Worm (Caenorhabditis elegans) whole organism, L1 larva: Measurements from ENCODE around the gene C13F10.8.

Source experiments
- C04F5.9 ChIP-seq: sonication (generic microtip); optimal IDR thresholded peaks from 2 replicates; lab custom pipeline; 2016; ENCODE audit warnings: missing genetic modification characterization, missing compliant biosample characterization
- C16A3.4 ChIP-seq: fragments of 150-350 bp; optimal IDR thresholded peaks from 2 replicates; lab custom pipeline; 2014; ENCODE audit warnings: missing biosample characterization, missing genetic modification characterization
- alr-1 ChIP-seq: fragments of 200-800 bp; sonication (Bioruptor generic); optimal IDR thresholded peaks from 2 replicates; lab custom pipeline; 2018; ENCODE audit warnings: borderline replicate concordance, mild to moderate bottlenecking, missing genetic modification characterization, missing compliant biosample characterization
- aly-2 ChIP-seq: fragments of 150-350 bp; optimal IDR thresholded peaks from 2 replicates; lab custom pipeline; 2014; ENCODE audit warnings: missing biosample characterization, missing genetic modification characterization
- ama-1 ChIP-seq: fragments of 150-350 bp; optimal IDR thresholded peaks from 2 replicates; lab custom pipeline; 2014
- ces-1 ChIP-seq: fragments of 150-350 bp; optimal IDR thresholded peaks from 2 replicates; lab custom pipeline; 2014; ENCODE audit warnings: missing biosample characterization, missing genetic modification reagents, missing genetic modification characterization
- dpl-1 ChIP-seq, 3 experiments: fragments of 150-350 bp in 2 of 3; sonication (generic microtip) in 1 of 3; optimal IDR thresholded peaks; 2 replicates each; lab custom pipeline; 2014 to 2017; ENCODE audit warnings: missing biosample characterization in 3 of 3, missing genetic modification characterization in 3 of 3, missing genetic modification reagents in 3 of 3
- efl-1 ChIP-seq, 4 experiments: fragments of 150-350 bp; optimal IDR thresholded peaks in 3 of 4; peaks in 1 of 4; 1 replicate in 1 of 4; 2 replicates in 3 of 4; lab custom pipeline; 2014; ENCODE audit warnings: missing biosample characterization in 2 of 4, missing genetic modification characterization in 2 of 4, missing genetic modification reagents in 2 of 4
- egl-13 ChIP-seq: sonication (generic microtip); optimal IDR thresholded peaks from 2 replicates; lab custom pipeline; 2016; ENCODE audit warnings: missing genotype, missing genetic modification reagents, missing genetic modification characterization, missing compliant biosample characterization
- egl-27 ChIP-seq, 2 experiments: fragments of 150-350 bp in 1 of 2; sonication (generic microtip); optimal IDR thresholded peaks; 3 replicates each; lab custom pipeline; 2017 to 2018; ENCODE audit warnings: missing biosample characterization in 2 of 2, missing genetic modification characterization in 2 of 2, missing genetic modification reagents in 2 of 2
- elt-2 ChIP-seq: sonication (generic microtip); optimal IDR thresholded peaks from 2 replicates; lab custom pipeline; 2016; ENCODE audit warnings: missing genetic modification characterization, mild to moderate bottlenecking, inconsistent platforms, missing compliant biosample characterization, missing genetic modification reagents
- elt-3 ChIP-seq, 6 experiments: fragments of 150-350 bp in 1 of 6; sonication (generic microtip); optimal IDR thresholded peaks; 2 replicates each; lab custom pipeline; 2017 to 2018; ENCODE audit warnings: missing biosample characterization in 6 of 6, missing genetic modification characterization in 6 of 6, inconsistent platforms in 1 of 6
- ets-5 ChIP-seq: fragments of 200-800 bp; sonication (Bioruptor generic); IDR thresholded peaks from 2 replicates; pipeline ENCODE4 v1.3.6; 2022; ENCODE audit warnings: missing genetic modification characterization, missing compliant biosample characterization
- fkh-10 ChIP-seq: sonication (generic microtip); optimal IDR thresholded peaks from 2 replicates; lab custom pipeline; 2017; ENCODE audit warnings: missing biosample characterization, missing genetic modification reagents, missing genetic modification characterization
- grh-1 ChIP-seq: fragments of 200-800 bp; sonication (Bioruptor generic); IDR thresholded peaks from 2 replicates; pipeline ENCODE4 v1.3.6; 2022; ENCODE audit warnings: missing genetic modification reagents, missing genetic modification characterization, missing compliant biosample characterization
- lin-35 ChIP-seq, 2 experiments: fragments of 150-350 bp; optimal IDR thresholded peaks; 2 replicates each; lab custom pipeline; 2014; ENCODE audit warnings: missing biosample characterization in 2 of 2, missing genetic modification characterization in 2 of 2, missing genetic modification reagents in 2 of 2
- lsy-2 ChIP-seq, 2 experiments: fragments of 150-350 bp; optimal IDR thresholded peaks; 2 replicates each; lab custom pipeline; 2014; ENCODE audit warnings: missing biosample characterization in 2 of 2, missing genetic modification characterization in 2 of 2
- mab-9 ChIP-seq: fragments of 200-800 bp; sonication (Bioruptor generic); IDR thresholded peaks from 2 replicates; pipeline ENCODE4 v1.3.6; 2022; ENCODE audit warnings: missing genetic modification reagents, missing genetic modification characterization, missing compliant biosample characterization
- mef-2 ChIP-seq: fragments of 150-350 bp; optimal IDR thresholded peaks from 2 replicates; lab custom pipeline; 2014; ENCODE audit warnings: missing biosample characterization, missing genetic modification characterization
- nhr-12 ChIP-seq: sonication (generic microtip); optimal IDR thresholded peaks from 2 replicates; lab custom pipeline; 2017; ENCODE audit warnings: missing biosample characterization, missing genetic modification characterization
- nhr-20 ChIP-seq: sonication (generic microtip); optimal IDR thresholded peaks from 2 replicates; lab custom pipeline; 2016; ENCODE audit warnings: mild to moderate bottlenecking, missing genetic modification characterization, missing compliant biosample characterization
- nhr-237 ChIP-seq: fragments of 150-350 bp; optimal IDR thresholded peaks from 2 replicates; lab custom pipeline; 2014; ENCODE audit warnings: missing biosample characterization, missing genetic modification characterization
- nhr-28 ChIP-seq: fragments of 150-350 bp; optimal IDR thresholded peaks from 2 replicates; lab custom pipeline; 2014; ENCODE audit warnings: missing biosample characterization, missing genetic modification characterization
- nhr-47 ChIP-seq: sonication (generic microtip); optimal IDR thresholded peaks from 2 replicates; lab custom pipeline; 2016; ENCODE audit warnings: mild to moderate bottlenecking, missing genetic modification characterization, moderate library complexity, missing compliant biosample characterization
- nhr-71 ChIP-seq: sonication (generic microtip); optimal IDR thresholded peaks from 2 replicates; lab custom pipeline; 2016; ENCODE audit warnings: mild to moderate bottlenecking, missing genetic modification characterization, moderate library complexity, missing compliant biosample characterization
- nhr-76 ChIP-seq: sonication (generic microtip); optimal IDR thresholded peaks from 2 replicates; lab custom pipeline; 2017; ENCODE audit warnings: missing biosample characterization, missing genetic modification characterization
- nhr-85 ChIP-seq: sonication (generic microtip); peaks from one replicate; lab custom pipeline; 2016; ENCODE audit warnings: missing genetic modification characterization, inconsistent platforms, missing compliant biosample characterization
- nhr-90 ChIP-seq: sonication (generic microtip); optimal IDR thresholded peaks from 2 replicates; lab custom pipeline; 2016; ENCODE audit warnings: mild to moderate bottlenecking, missing genetic modification characterization, missing compliant biosample characterization; ENCODE audit not compliant: poor library complexity
- pax-3 ChIP-seq: fragments of 200-800 bp; sonication (Bioruptor generic); optimal IDR thresholded peaks from 2 replicates; lab custom pipeline; 2018; ENCODE audit warnings: mild to moderate bottlenecking, missing genetic modification characterization, moderate library complexity, missing compliant biosample characterization
- pqm-1 ChIP-seq: sonication (generic microtip); optimal IDR thresholded peaks from 3 replicates; lab custom pipeline; 2017; ENCODE audit warnings: missing biosample characterization, missing genetic modification characterization
- snpc-4 ChIP-seq: fragments of 150-350 bp; optimal IDR thresholded peaks from 2 replicates; lab custom pipeline; 2014; ENCODE audit warnings: missing biosample characterization, missing genetic modification characterization
- snu-23 ChIP-seq: sonication (generic microtip); optimal IDR thresholded peaks from 2 replicates; lab custom pipeline; 2016; ENCODE audit warnings: missing genetic modification characterization, missing compliant biosample characterization
- swsn-7 ChIP-seq: sonication (generic microtip); optimal IDR thresholded peaks from 2 replicates; lab custom pipeline; 2016; ENCODE audit warnings: missing genetic modification characterization, missing compliant biosample characterization
- tbx-2 ChIP-seq: sonication (generic microtip); optimal IDR thresholded peaks from 2 replicates; lab custom pipeline; 2016; ENCODE audit warnings: missing genetic modification characterization, missing compliant biosample characterization
- unc-86 ChIP-seq: sonication (generic microtip); optimal IDR thresholded peaks from 2 replicates; lab custom pipeline; 2016; ENCODE audit warnings: missing genetic modification characterization, missing compliant biosample characterization
- xbp-1 ChIP-seq: sonication (generic microtip); optimal IDR thresholded peaks from 2 replicates; lab custom pipeline; 2016; ENCODE audit warnings: missing genetic modification characterization, missing compliant biosample characterization
- zag-1 ChIP-seq: fragments of 150-350 bp; optimal IDR thresholded peaks from 2 replicates; lab custom pipeline; 2014; ENCODE audit warnings: missing biosample characterization, missing genetic modification characterization
- zip-4 ChIP-seq: fragments of 200-800 bp; sonication (Bioruptor generic); optimal IDR thresholded peaks from 2 replicates; lab custom pipeline; 2018; ENCODE audit warnings: mild to moderate bottlenecking, missing genetic modification characterization, moderate library complexity, missing compliant biosample characterization

The C13F10.8 gene

ce11 chrV:7209001-7209400, 11.8 kb downstream of the C13F10.8 start:
- no peak for TF ChIP-seq swsn-7 (tag; lab: Kevin White, UChicago)
- no peak for TF ChIP-seq zip-4 (GFP tag; lab: Kevin White, UChicago)
- TF ChIP-seq elt-3 (tag; optimal IDR thresholded peaks at IDR 0.05; lab: Kevin White, UChicago) = no peak
- no peak for TF ChIP-seq efl-1 (optimal IDR thresholded peaks at IDR 0.05; lab: Kevin White, UChicago)
- TF ChIP-seq efl-1 (GFP tag; optimal IDR thresholded peaks at IDR 0.05 in 1 of 2; lab: Kevin White, UChicago) = peak in 1 of 2 experiments; percentile 82
- TF ChIP-seq nhr-76 (tag; lab: Kevin White, UChicago) = no peak
- TF ChIP-seq snu-23 (GFP tag; lab: Kevin White, UChicago) = no peak
- no peak for TF ChIP-seq nhr-90
- TF ChIP-seq elt-2 (tag; lab: Kevin White, UChicago) = no peak

ce11 chrV:7201353-7201752, 19.5 kb downstream of the C13F10.8 start:
- no peak for TF ChIP-seq efl-1 (optimal IDR thresholded peaks at IDR 0.05; lab: Kevin White, UChicago)
- peak in 1 of 2 experiments; percentile 21 for TF ChIP-seq efl-1 (GFP tag; optimal IDR thresholded peaks at IDR 0.05 in 1 of 2; lab: Kevin White, UChicago)
- TF ChIP-seq C16A3.4 (tag; lab: Kevin White, UChicago) = no peak

ce11 chrV:7199932-7200331, 20.9 kb downstream of the C13F10.8 start, which contains the start of gene F09G2.1:
Gene F09G2.1 (plus strand): TSS chrV:7200232.
- TF ChIP-seq nhr-85 (tag; lab: Kevin White, UChicago) = no peak
- no peak for TF ChIP-seq pqm-1
- TF ChIP-seq C04F5.9 (tag; lab: Kevin White, UChicago) = no peak
- TF ChIP-seq mef-2 (tag; lab: Kevin White, UChicago) = no peak
- no peak for TF ChIP-seq ets-5 (GFP tag; lab: Robert Waterston, UW)
- TF ChIP-seq alr-1 = no peak
- no peak for TF ChIP-seq egl-27 (tag; optimal IDR thresholded peaks at IDR 0.05; lab: Kevin White, UChicago)
- TF ChIP-seq lsy-2 (tag; optimal IDR thresholded peaks at IDR 0.05; lab: Kevin White, UChicago) = no peak
- TF ChIP-seq zip-4 (GFP tag; lab: Kevin White, UChicago) = no peak
- TF ChIP-seq nhr-28 = no peak
- no peak for TF ChIP-seq mab-9 (GFP tag; lab: Robert Waterston, UW)
- no peak for TF ChIP-seq tbx-2 (tag; lab: Kevin White, UChicago)
- TF ChIP-seq dpl-1 (GFP tag; optimal IDR thresholded peaks at IDR 0.05; lab: Kevin White, UChicago) = no peak
- TF ChIP-seq nhr-20 (tag; lab: Kevin White, UChicago) = no peak
- TF ChIP-seq snpc-4 (tag; lab: Kevin White, UChicago) = no peak
- TF ChIP-seq nhr-12 (tag; lab: Kevin White, UChicago) = no peak
- no peak for TF ChIP-seq nhr-237 (tag; lab: Kevin White, UChicago)
- TF ChIP-seq, all 84 proteins: peak for 0

ce11 chrV:7199077-7199476, 21.7 kb downstream of the C13F10.8 start:
- TF ChIP-seq unc-86 (tag; lab: Kevin White, UChicago) (no peak), fkh-10 (GFP tag; lab: Kevin White, UChicago) (no peak), swsn-7 (tag; lab: Kevin White, UChicago) (no peak), ces-1 (no peak), alr-1 (no peak), zag-1 (tag; lab: Kevin White, UChicago) (no peak), xbp-1 (no peak)

ce11 chrV:7198403-7198802, 22.4 kb downstream of the C13F10.8 start:
- TF ChIP-seq aly-2 (tag; lab: Kevin White, UChicago) = peak; percentile 59
- TF ChIP-seq egl-13 = no peak
- TF ChIP-seq dpl-1 (GFP tag; optimal IDR thresholded peaks at IDR 0.05; lab: Kevin White, UChicago) = no peak
- peak in 1 of 2 experiments; percentile 31 for TF ChIP-seq lin-35 (GFP tag; optimal IDR thresholded peaks at IDR 0.05; lab: Kevin White, UChicago)
- peak; percentile 45 for TF ChIP-seq nhr-85 (tag; lab: Kevin White, UChicago)
- peak; percentile 9 for TF ChIP-seq snu-23 (GFP tag; lab: Kevin White, UChicago)
- peak; percentile 2 for TF ChIP-seq pax-3 (tag; lab: Kevin White, UChicago)
- peak; percentile 66 for TF ChIP-seq elt-2 (tag; lab: Kevin White, UChicago)
- TF ChIP-seq efl-1 (optimal IDR thresholded peaks at IDR 0.05; lab: Kevin White, UChicago) = no peak
- peak in 1 of 2 experiments; percentile 91 for TF ChIP-seq efl-1 (GFP tag; optimal IDR thresholded peaks at IDR 0.05 in 1 of 2; lab: Kevin White, UChicago)
- peak; percentile 13 for TF ChIP-seq nhr-90
- TF ChIP-seq ama-1 (lab: Kevin White, UChicago) = peak; percentile 81
- TF ChIP-seq nhr-71 = peak; percentile 1
- TF ChIP-seq grh-1 (GFP tag; lab: Robert Waterston, UW) = no peak
- TF ChIP-seq nhr-47 (tag; lab: Kevin White, UChicago) = peak; percentile 4
- TF ChIP-seq, all 84 proteins: peak for 11
